Fruit fly (Drosophila melanogaster) whole organism: ENCODE measurements around the gene msps.

Source experiments
- CG8478 ChIP-seq: fragments of >200 bp; optimal IDR thresholded peaks from 2 replicates; lab custom pipeline; 2018; ENCODE audit warnings: inconsistent platforms
- Dll ChIP-seq: fragments of >200 bp; optimal IDR thresholded peaks from 2 replicates; lab custom pipeline; 2017
- EcR ChIP-seq, 2 experiments: fragments of >200 bp; optimal IDR thresholded peaks; 2 replicates each; lab custom pipeline; 2017; ENCODE audit warnings: missing biosample characterization in 2 of 2, missing genetic modification characterization in 2 of 2, missing genetic modification reagents in 2 of 2
- pan ChIP-seq: fragments of >200 bp; optimal IDR thresholded peaks from 2 replicates; lab custom pipeline; 2017
- psq ChIP-seq: fragments of >200 bp; optimal IDR thresholded peaks from 2 replicates; lab custom pipeline; 2017
- usp ChIP-seq: fragments of >200 bp; optimal IDR thresholded peaks from 2 replicates; lab custom pipeline; 2017; ENCODE audit warnings: missing biosample characterization, missing genetic modification characterization, mixed read lengths

Gene msps

dm6 chr3R:16022005-16022404 is 28.6 kb upstream of the msps start:
- TF ChIP-seq EcR (GFP tag; optimal IDR thresholded peaks at IDR 0.05; lab: Kevin White, UChicago) = no peak
- TF ChIP-seq usp = no peak
- no peak for TF ChIP-seq psq (lab: Kevin White, UChicago)
- TF ChIP-seq CG8478 = no peak
- no peak for TF ChIP-seq Dll (lab: Kevin White, UChicago)
- no peak for TF ChIP-seq pan (lab: Kevin White, UChicago)

dm6 chr3R:16023627-16024026 is 27.0 kb upstream of the msps start:
- no peak for TF ChIP-seq usp

dm6 chr3R:16024110-16024509 is 26.5 kb upstream of the msps start:
- TF ChIP-seq psq (lab: Kevin White, UChicago) = no peak
- no peak for TF ChIP-seq CG8478
- TF ChIP-seq Dll (lab: Kevin White, UChicago) = no peak
- TF ChIP-seq pan (lab: Kevin White, UChicago) = no peak
- no peak for TF ChIP-seq usp
- TF ChIP-seq EcR (GFP tag; optimal IDR thresholded peaks at IDR 0.05; lab: Kevin White, UChicago) = no peak

dm6 chr3R:16025587-16026223 is 24.9 kb upstream of the msps start, which contains the start of gene pnr:
Gene pnr (plus strand): TSS chr3R:16026079.
- TF ChIP-seq Dll (lab: Kevin White, UChicago) = peak; percentile 84
- peak; percentile 63 for TF ChIP-seq CG8478
- no peak for TF ChIP-seq psq (lab: Kevin White, UChicago)
- no peak for TF ChIP-seq EcR (GFP tag; optimal IDR thresholded peaks at IDR 0.05; lab: Kevin White, UChicago)

- TF ChIP-seq pan (lab: Kevin White, UChicago) (no peak), psq (lab: Kevin White, UChicago) (no peak), EcR (GFP tag; optimal IDR thresholded peaks at IDR 0.05; lab: Kevin White, UChicago) (no peak), CG8478 (no peak), usp (no peak), Dll (lab: Kevin White, UChicago) (no peak)
These were observed 21.9 kb upstream of the msps start for dm6 chr3R:16028651-16029050.

- TF ChIP-seq psq (lab: Kevin White, UChicago) (no peak), Dll (lab: Kevin White, UChicago) (peak; percentile 11), CG8478 (no peak)
These were observed 21.0 kb upstream of the msps start for dm6 chr3R:16029584-16029983.

dm6 chr3R:16030445-16030844 is 20.2 kb upstream of the msps start:
- TF ChIP-seq pan (lab: Kevin White, UChicago) = no peak
- no peak for TF ChIP-seq psq (lab: Kevin White, UChicago)
- no peak for TF ChIP-seq EcR (GFP tag; optimal IDR thresholded peaks at IDR 0.05; lab: Kevin White, UChicago)
- TF ChIP-seq usp = no peak
- no peak for TF ChIP-seq CG8478
- TF ChIP-seq Dll (lab: Kevin White, UChicago) = no peak

dm6 chr3R:16033727-16034126 is 16.9 kb upstream of the msps start:
- TF ChIP-seq EcR (GFP tag; optimal IDR thresholded peaks at IDR 0.05; lab: Kevin White, UChicago) = no peak
- no peak for TF ChIP-seq CG8478
- no peak for TF ChIP-seq Dll (lab: Kevin White, UChicago)

- no peak for TF ChIP-seq pan (lab: Kevin White, UChicago)
These were observed 16.4 kb upstream of the msps start for dm6 chr3R:16034186-16034585.

- TF ChIP-seq pan (lab: Kevin White, UChicago) (no peak), EcR (GFP tag; optimal IDR thresholded peaks at IDR 0.05; lab: Kevin White, UChicago) (no peak), Dll (lab: Kevin White, UChicago) (no peak), psq (lab: Kevin White, UChicago) (no peak), usp (no peak), CG8478 (no peak)
These were observed 12.6 kb upstream of the msps start for dm6 chr3R:16038049-16038448.

- no peak for TF ChIP-seq pan (lab: Kevin White, UChicago)
- TF ChIP-seq Dll (lab: Kevin White, UChicago) = no peak
- TF ChIP-seq CG8478 = no peak
- TF ChIP-seq psq (lab: Kevin White, UChicago) = no peak
- no peak for TF ChIP-seq usp
- no peak for TF ChIP-seq EcR (GFP tag; optimal IDR thresholded peaks at IDR 0.05; lab: Kevin White, UChicago)
These were observed 11.0 kb upstream of the msps start for dm6 chr3R:16039557-16039956.

- TF ChIP-seq usp (no peak), EcR (GFP tag; optimal IDR thresholded peaks at IDR 0.05; lab: Kevin White, UChicago) (no peak)
These were observed 9.7 kb upstream of the msps start for dm6 chr3R:16040925-16041324.

dm6 chr3R:16042137-16042899 is 8.3 kb upstream of the msps start:
- TF ChIP-seq psq (lab: Kevin White, UChicago) = no peak
- no peak for TF ChIP-seq pan (lab: Kevin White, UChicago)
- no peak for TF ChIP-seq CG8478
- peak in 1 of 2 experiments; percentile 34 for TF ChIP-seq EcR (GFP tag; optimal IDR thresholded peaks at IDR 0.05; lab: Kevin White, UChicago)
